Worm (Caenorhabditis elegans) whole organism, L4 larva: Measurements from ENCODE around the gene F35G2.3.

Experiments used
- ama-1 ChIP-seq: fragments of 150-350 bp; optimal IDR thresholded peaks from 2 replicates; lab custom pipeline; 2014; ENCODE audit warnings: inconsistent platforms, mixed read lengths
- daf-8 ChIP-seq: fragments of 200-800 bp; sonication (Bioruptor generic); IDR thresholded peaks from 2 replicates; pipeline ENCODE4 v1.3.6; 2022; ENCODE audit warnings: missing genetic modification characterization, missing compliant biosample characterization
- dve-1 ChIP-seq: sonication (generic microtip); optimal IDR thresholded peaks from 2 replicates; lab custom pipeline; 2017; ENCODE audit warnings: antibody characterized with exemption, mild to moderate bottlenecking, missing genetic modification characterization, missing compliant biosample characterization; ENCODE audit not compliant: insufficient read depth
- fkh-10 ChIP-seq: fragments of 150-350 bp; optimal IDR thresholded peaks from 2 replicates; lab custom pipeline; 2014; ENCODE audit warnings: missing biosample characterization, missing genetic modification reagents, missing genetic modification characterization
- lin-29 ChIP-seq: fragments of 200-800 bp; sonication (Bioruptor generic); IDR thresholded peaks from 2 replicates; pipeline ENCODE4 v1.3.6; 2022; ENCODE audit warnings: missing genetic modification reagents, missing genetic modification characterization, missing compliant biosample characterization
- lir-3 ChIP-seq: sonication (generic microtip); optimal IDR thresholded peaks from 2 replicates; lab custom pipeline; 2016; ENCODE audit warnings: mild to moderate bottlenecking, missing genetic modification characterization, missing compliant biosample characterization
- madf-9 ChIP-seq: fragments of 200-800 bp; sonication (Bioruptor generic); conservative IDR thresholded peaks from 2 replicates; pipeline ENCODE4 v1.3.6; 2022; ENCODE audit warnings: missing genetic modification reagents, missing genetic modification characterization, missing compliant biosample characterization
- mdl-1 ChIP-seq, 2 experiments: fragments of 150-350 bp in 1 of 2; sonication (generic microtip) in 1 of 2; optimal IDR thresholded peaks; 2 replicates each; lab custom pipeline; 2014 to 2017; ENCODE audit warnings: missing biosample characterization in 2 of 2, missing genetic modification characterization in 2 of 2
- mes-2 ChIP-seq: sonication (generic microtip); optimal IDR thresholded peaks from 2 replicates; lab custom pipeline; 2016; ENCODE audit warnings: missing genotype, mild to moderate bottlenecking, missing genetic modification characterization, missing compliant biosample characterization; ENCODE audit not compliant: poor library complexity, severe bottlenecking
- nhr-11 ChIP-seq: fragments of 150-350 bp; optimal IDR thresholded peaks from 2 replicates; lab custom pipeline; 2014; ENCODE audit warnings: missing biosample characterization, missing genetic modification characterization
- nhr-237 ChIP-seq: sonication (generic microtip); optimal IDR thresholded peaks from 2 replicates; lab custom pipeline; 2017; ENCODE audit warnings: missing biosample characterization, missing genetic modification characterization
- nhr-76 ChIP-seq: fragments of 150-350 bp; optimal IDR thresholded peaks from 2 replicates; lab custom pipeline; 2014; ENCODE audit warnings: missing biosample characterization, missing genetic modification characterization
- zag-1 ChIP-seq: fragments of 150-350 bp; optimal IDR thresholded peaks from 2 replicates; lab custom pipeline; 2014; ENCODE audit warnings: missing biosample characterization, missing genetic modification characterization
- ztf-11 ChIP-seq: fragments of 150-350 bp; optimal IDR thresholded peaks from 2 replicates; lab custom pipeline; 2014; ENCODE audit warnings: missing biosample characterization, missing genetic modification characterization

DNA sequence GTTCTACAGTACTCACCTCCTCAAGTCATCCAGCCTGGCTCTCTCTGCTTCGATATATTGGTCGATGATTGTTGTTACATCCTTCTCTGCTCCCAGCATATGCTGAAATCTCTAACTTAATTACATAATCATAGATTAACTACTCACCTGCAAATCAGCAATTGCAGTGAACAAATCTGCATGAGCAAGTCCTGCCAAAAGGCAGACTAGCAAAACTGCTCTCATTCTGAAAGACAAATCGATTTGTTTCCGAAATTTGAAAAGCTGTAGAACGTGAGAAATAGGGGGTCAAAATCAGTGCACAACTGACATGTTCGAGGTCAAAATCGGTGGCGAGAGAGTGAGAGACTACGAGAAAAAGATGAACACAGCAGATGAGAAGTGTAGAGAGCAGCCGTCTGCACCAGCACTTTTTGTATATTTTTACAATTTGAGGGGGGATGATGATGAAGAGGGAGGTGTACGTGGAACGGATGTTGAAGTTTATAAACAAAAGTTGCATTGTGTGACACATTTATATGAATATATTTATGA is 6.4 kb downstream of the F35G2.3 start, which contains the start of gene phy-2:
- TF ChIP-seq madf-9 (no peak), ama-1 (lab: Kevin White, UChicago) (peak; percentile 5), daf-8 (no peak), dve-1 (tag; lab: Kevin White, UChicago) (no peak), nhr-237 (tag; lab: Kevin White, UChicago) (no peak), lir-3 (tag; lab: Kevin White, UChicago) (no peak), ztf-11 (no peak), lin-29 (no peak), zag-1 (tag; lab: Kevin White, UChicago) (no peak), mes-2 (tag; lab: Kevin White, UChicago) (no peak), nhr-76 (tag; lab: Kevin White, UChicago) (no peak), fkh-10 (no peak), nhr-11 (no peak), mdl-1 (tag; optimal IDR thresholded peaks at IDR 0.05; lab: Kevin White, UChicago) (no peak)
